Fruit fly (Drosophila melanogaster) whole organism, embryonic: ENCODE measurements around the gene CG14883.

ENCODE experiments used
- Asciz ChIP-seq: fragments of 200-800 bp; sonication (Bioruptor generic); optimal IDR thresholded peaks from 2 replicates; lab custom pipeline; 2017; ENCODE audit warnings: missing biosample characterization, mild to moderate bottlenecking, missing genetic modification characterization, missing genetic modification reagents
- CG10565 ChIP-seq: fragments of 200-800 bp; sonication (Bioruptor generic); optimal IDR thresholded peaks from 3 replicates; lab custom pipeline; 2016; ENCODE audit warnings: missing biosample characterization, mild to moderate bottlenecking, missing genetic modification characterization
- CG12391 ChIP-seq: fragments of 200-800 bp; sonication (Bioruptor generic); optimal IDR thresholded peaks from 3 replicates; lab custom pipeline; 2018; ENCODE audit warnings: missing biosample characterization, mild to moderate bottlenecking, missing genetic modification characterization, moderate library complexity
- CG13287 ChIP-seq: fragments of 200-800 bp; sonication (Bioruptor generic); IDR thresholded peaks from 2 replicates; pipeline ENCODE4 v1.3.6; 2022; ENCODE audit warnings: missing biosample characterization, missing genetic modification characterization; ENCODE audit not compliant: partially characterized antibody
- CG13894 ChIP-seq: fragments of 200-800 bp; sonication (Bioruptor generic); optimal IDR thresholded peaks from 3 replicates; lab custom pipeline; 2018; ENCODE audit warnings: missing biosample characterization, mild to moderate bottlenecking, missing genetic modification characterization, moderate library complexity
- CG1529 ChIP-seq: fragments of 200-800 bp; sonication (Bioruptor generic); optimal IDR thresholded peaks from 3 replicates; lab custom pipeline; 2018; ENCODE audit warnings: missing biosample characterization, missing genetic modification characterization
- CG17912 ChIP-seq: fragments of 200-800 bp; sonication (Bioruptor generic); optimal IDR thresholded peaks from 2 replicates; lab custom pipeline; 2018; ENCODE audit warnings: missing biosample characterization, mild to moderate bottlenecking, missing genetic modification characterization
- CG18764 ChIP-seq: fragments of 200-800 bp; sonication (Bioruptor generic); optimal IDR thresholded peaks from 3 replicates; lab custom pipeline; 2016; ENCODE audit warnings: missing biosample characterization, missing genetic modification characterization
- CG32532 ChIP-seq: fragments of 200-800 bp; sonication (Bioruptor generic); IDR thresholded peaks from 2 replicates; pipeline ENCODE4 v1.3.6; 2022; ENCODE audit warnings: missing biosample characterization, missing genetic modification characterization
- CG32767 ChIP-seq: fragments of 200-800 bp; sonication (Bioruptor generic); IDR thresholded peaks from 2 replicates; pipeline ENCODE4 v1.3.6; 2022; ENCODE audit warnings: missing biosample characterization, missing genetic modification characterization
- CG3838 ChIP-seq: fragments of 200-800 bp; sonication (Bioruptor generic); optimal IDR thresholded peaks from 3 replicates; lab custom pipeline; 2016; ENCODE audit warnings: missing biosample characterization, missing genetic modification characterization
- CG4328 ChIP-seq: fragments of 200-800 bp; sonication (Bioruptor generic); optimal IDR thresholded peaks from 3 replicates; lab custom pipeline; 2017; ENCODE audit warnings: missing biosample characterization, missing genetic modification reagents, missing genetic modification characterization
- CG6791 ChIP-seq: fragments of 200-800 bp; sonication (Bioruptor generic); IDR thresholded peaks from 3 replicates; pipeline ENCODE4 v1.3.6; 2022; ENCODE audit warnings: missing biosample characterization, missing genetic modification characterization; ENCODE audit not compliant: partially characterized antibody
- CG8478 ChIP-seq: fragments of >200 bp; optimal IDR thresholded peaks from 2 replicates; lab custom pipeline; 2018
- CkIIα-i1 ChIP-seq: fragments of 200-800 bp; sonication (Bioruptor generic); IDR thresholded peaks from 2 replicates; pipeline ENCODE4 v1.3.6; 2022; ENCODE audit warnings: missing biosample characterization, missing genetic modification characterization
- Deaf1 ChIP-seq: fragments of 200-800 bp; optimal IDR thresholded peaks from 3 replicates; lab custom pipeline; 2019; ENCODE audit warnings: missing biosample characterization, mild to moderate bottlenecking, missing genetic modification characterization, moderate library complexity
- Dp ChIP-seq: fragments of 200-800 bp; sonication (Bioruptor generic); optimal IDR thresholded peaks from 2 replicates; lab custom pipeline; 2018; ENCODE audit warnings: missing biosample characterization, mild to moderate bottlenecking, missing genetic modification characterization, moderate library complexity
- Dref ChIP-seq: fragments of 200-800 bp; sonication (Bioruptor generic); IDR thresholded peaks from 2 replicates; pipeline ENCODE4 v1.3.6; 2022; ENCODE audit warnings: missing biosample characterization, missing genetic modification characterization
- Ets65A ChIP-seq: fragments of 200-800 bp; sonication (Bioruptor generic); peaks from one replicate; lab custom pipeline; 2016; ENCODE audit warnings: missing biosample characterization, missing genetic modification characterization
- HHEX ChIP-seq: fragments of 200-800 bp; sonication (Bioruptor generic); optimal IDR thresholded peaks from 3 replicates; lab custom pipeline; 2017; ENCODE audit warnings: missing biosample characterization, mild to moderate bottlenecking, missing genetic modification characterization, missing genetic modification reagents
- HLH4C ChIP-seq: fragments of 200-800 bp; sonication (Bioruptor generic); IDR thresholded peaks from 3 replicates; pipeline ENCODE4 v1.3.6; 2022; ENCODE audit warnings: missing biosample characterization, missing genetic modification characterization; ENCODE audit not compliant: partially characterized antibody
- HLHmδ ChIP-seq: fragments of 200-800 bp; sonication (Bioruptor generic); optimal IDR thresholded peaks from 2 replicates; lab custom pipeline; 2018; ENCODE audit warnings: missing biosample characterization, mild to moderate bottlenecking, missing genetic modification characterization, moderate library complexity
- MBD-R2 ChIP-seq: fragments of 200-800 bp; sonication (Bioruptor generic); IDR thresholded peaks from 2 replicates; pipeline ENCODE4 v1.3.6; 2022; ENCODE audit warnings: missing biosample characterization, missing genetic modification characterization
- Max ChIP-seq: fragments of 200-800 bp; sonication (Bioruptor generic); optimal IDR thresholded peaks from 2 replicates; lab custom pipeline; 2016; ENCODE audit warnings: missing biosample characterization, mild to moderate bottlenecking, missing genetic modification characterization
- Med ChIP-seq: fragments of 200-800 bp; sonication (Bioruptor generic); peaks from one replicate; lab custom pipeline; 2016; ENCODE audit warnings: missing biosample characterization, missing genetic modification characterization, mild to moderate bottlenecking, inconsistent platforms, moderate library complexity
- Oaz ChIP-seq: fragments of 200-800 bp; sonication (Bioruptor generic); IDR thresholded peaks from 2 replicates; pipeline ENCODE4 v1.3.6; 2022; ENCODE audit warnings: missing biosample characterization, missing genetic modification characterization
- Oli ChIP-seq: fragments of 200-800 bp; sonication (Bioruptor generic); optimal IDR thresholded peaks from 2 replicates; lab custom pipeline; 2018; ENCODE audit warnings: missing biosample characterization, mild to moderate bottlenecking, missing genetic modification characterization, moderate library complexity
- Taf1 ChIP-seq: fragments of 200-800 bp; sonication (Bioruptor generic); IDR thresholded peaks from 2 replicates; pipeline ENCODE4 v1.3.6; 2022; ENCODE audit warnings: missing biosample characterization, missing genetic modification characterization
- Tbp ChIP-seq: fragments of >200 bp; optimal IDR thresholded peaks from 2 replicates; lab custom pipeline; 2018; ENCODE audit warnings: missing biosample characterization, missing genetic modification characterization
- ab ChIP-seq: fragments of 200-800 bp; sonication (Bioruptor generic); optimal IDR thresholded peaks from 2 replicates; lab custom pipeline; 2016; ENCODE audit warnings: missing biosample characterization, missing genetic modification characterization
- amos ChIP-seq: fragments of 200-800 bp; sonication (Bioruptor generic); IDR thresholded peaks from 2 replicates; pipeline ENCODE4 v1.3.6; 2022; ENCODE audit warnings: missing biosample characterization, missing genetic modification characterization; ENCODE audit not compliant: partially characterized antibody
- bab2 ChIP-seq: fragments of 200-800 bp; sonication (Bioruptor generic); optimal IDR thresholded peaks from 2 replicates; lab custom pipeline; 2016; ENCODE audit warnings: missing biosample characterization, missing genetic modification characterization
- bbx ChIP-seq: fragments of 200-800 bp; sonication (Bioruptor generic); IDR thresholded peaks from 2 replicates; pipeline ENCODE4 v1.3.6; 2022; ENCODE audit warnings: missing biosample characterization, missing genetic modification characterization; ENCODE audit not compliant: partially characterized antibody
- cato ChIP-seq: fragments of 200-800 bp; sonication (Bioruptor generic); optimal IDR thresholded peaks from 2 replicates; lab custom pipeline; 2016; ENCODE audit warnings: missing biosample characterization, missing genetic modification characterization, borderline replicate concordance
- crol ChIP-seq: fragments of 200-800 bp; sonication (Bioruptor generic); IDR thresholded peaks from 2 replicates; pipeline ENCODE4 v1.3.6; 2022; ENCODE audit warnings: missing biosample characterization, missing genetic modification characterization
- crp ChIP-seq, 2 experiments: fragments of 200-800 bp; sonication (Bioruptor generic); optimal IDR thresholded peaks; 2 replicates in 1 of 2; 3 replicates in 1 of 2; lab custom pipeline; 2017; ENCODE audit warnings: missing biosample characterization in 2 of 2, missing genetic modification characterization in 2 of 2, mild to moderate bottlenecking in 1 of 2, moderate library complexity in 1 of 2
- dm ChIP-seq: fragments of 200-800 bp; sonication (Bioruptor generic); optimal IDR thresholded peaks from 3 replicates; lab custom pipeline; 2016; ENCODE audit warnings: missing biosample characterization, missing genetic modification characterization
- gfzf ChIP-seq: fragments of 200-800 bp; sonication (Bioruptor generic); optimal IDR thresholded peaks from 2 replicates; lab custom pipeline; 2016; ENCODE audit warnings: missing biosample characterization, mild to moderate bottlenecking, missing genetic modification characterization, moderate library complexity
- gt ChIP-seq: fragments of 200-800 bp; sonication (Bioruptor generic); IDR thresholded peaks from 2 replicates; pipeline ENCODE4 v1.3.6; 2022; ENCODE audit warnings: missing biosample characterization, missing genetic modification characterization
- her ChIP-seq: fragments of 200-800 bp; sonication (Bioruptor generic); optimal IDR thresholded peaks from 2 replicates; lab custom pipeline; 2016; ENCODE audit warnings: missing biosample characterization, missing genetic modification characterization
- lov ChIP-seq, 2 experiments: fragments of 200-800 bp in 1 of 2; fragments of >200 bp in 1 of 2; sonication (Bioruptor generic) in 1 of 2; IDR thresholded peaks in 1 of 2; optimal IDR thresholded peaks in 1 of 2; 2 replicates in 1 of 2; 3 replicates in 1 of 2; pipeline versions ENCODE4 v1.3.6 to Lab custom; 2017 to 2022; ENCODE audit warnings: missing biosample characterization in 1 of 2, missing genetic modification characterization in 1 of 2
- org-1 ChIP-seq: fragments of 200-800 bp; sonication (Bioruptor generic); optimal IDR thresholded peaks from 2 replicates; lab custom pipeline; 2017; ENCODE audit warnings: missing biosample characterization, missing genetic modification characterization
- prd ChIP-seq, 3 experiments: fragments of >200 bp in 2 of 3; fragments of 200-800 bp in 1 of 3; sonication (Bioruptor generic) in 1 of 3; optimal IDR thresholded peaks in 2 of 3; IDR thresholded peaks in 1 of 3; 2 replicates in 2 of 3; 3 replicates in 1 of 3; pipeline versions ENCODE4 v1.3.6 to Lab custom; 2017 to 2022; ENCODE audit warnings: missing biosample characterization in 1 of 3, missing genetic modification characterization in 1 of 3
- pum ChIP-seq: fragments of 200-800 bp; sonication (Bioruptor generic); optimal IDR thresholded peaks from 2 replicates; lab custom pipeline; 2016; ENCODE audit warnings: missing biosample characterization, missing genetic modification characterization
- slbo ChIP-seq: fragments of 200-800 bp; sonication (Bioruptor generic); IDR thresholded peaks from 2 replicates; pipeline ENCODE4 v1.3.6; 2022; ENCODE audit warnings: missing biosample characterization, missing genetic modification characterization
- slou ChIP-seq: fragments of 200-800 bp; sonication (Bioruptor generic); optimal IDR thresholded peaks from 3 replicates; lab custom pipeline; 2016; ENCODE audit warnings: missing biosample characterization, missing genetic modification characterization
- twi ChIP-seq: fragments of 200-800 bp; optimal IDR thresholded peaks from 2 replicates; lab custom pipeline; 2019; ENCODE audit warnings: missing biosample characterization, mild to moderate bottlenecking, missing genetic modification characterization, moderate library complexity
- unpg ChIP-seq: fragments of 200-800 bp; sonication (Bioruptor generic); optimal IDR thresholded peaks from 3 replicates; lab custom pipeline; 2018; ENCODE audit warnings: missing biosample characterization, mild to moderate bottlenecking, missing genetic modification characterization, moderate library complexity
- wek ChIP-seq: fragments of 200-800 bp; sonication (Bioruptor generic); optimal IDR thresholded peaks from 3 replicates; lab custom pipeline; 2018; ENCODE audit warnings: missing biosample characterization, mild to moderate bottlenecking, missing genetic modification characterization, moderate library complexity
- z ChIP-seq: fragments of 200-800 bp; sonication (Bioruptor generic); IDR thresholded peaks from 3 replicates; pipeline ENCODE4 v1.3.6; 2022; ENCODE audit warnings: missing biosample characterization, missing genetic modification characterization
- zen2 ChIP-seq: fragments of 200-800 bp; sonication (Bioruptor generic); IDR thresholded peaks from 3 replicates; pipeline ENCODE4 v1.3.6; 2022; ENCODE audit warnings: missing biosample characterization, missing genetic modification characterization; ENCODE audit not compliant: partially characterized antibody

CG14883 gene

DNA sequence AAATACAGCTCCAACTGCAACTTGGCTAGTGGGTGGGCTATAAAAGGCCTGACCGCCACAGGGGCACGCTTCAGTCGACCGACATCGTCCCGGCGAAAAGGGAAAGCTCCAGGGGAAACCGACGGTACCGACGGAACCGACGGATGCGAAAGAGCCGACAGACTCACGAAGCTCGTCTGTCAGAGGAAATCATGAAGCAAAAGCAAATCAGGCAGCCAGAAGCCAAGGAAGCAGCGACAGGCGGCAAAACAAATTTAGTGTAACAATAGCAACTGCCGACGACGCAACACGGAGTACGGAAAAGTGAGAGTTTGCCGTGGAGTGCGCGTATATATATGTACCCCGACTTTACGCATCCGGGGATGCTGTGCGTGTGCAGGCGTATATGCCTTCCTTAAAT, 21.2 kb downstream of the CG14883 start, which contains the start of gene Gyc89Db:
Gene Gyc89Db (plus strand): TSS at position 78 of the 400 bp plus-strand sequence.
- TF ChIP-seq prd (optimal IDR thresholded peaks at IDR 0.05; lab: Kevin White, UChicago) (no peak), prd (GFP tag; IDR thresholded peaks at IDR 0.05; lab: Robert Waterston, UW) (no peak), bab2 (no peak), CG8478 (peak; percentile 8), crol (no peak), wek (GFP tag; lab: Kevin White, UChicago) (no peak), HLHmδ (GFP tag; lab: Kevin White, UChicago) (no peak), CG1529 (no peak), Asciz (GFP tag; lab: Kevin White, UChicago) (no peak), Ets65A (GFP tag; lab: Kevin White, UChicago) (peak; percentile 68), gt (GFP tag; lab: Robert Waterston, UW) (no peak), unpg (GFP tag; lab: Kevin White, UChicago) (no peak), Taf1 (GFP tag; lab: Robert Waterston, UW) (no peak), CG12391 (tag; lab: Kevin White, UChicago) (no peak), ab (GFP tag; lab: Kevin White, UChicago) (no peak), cato (no peak), CG17912 (GFP tag; lab: Kevin White, UChicago) (no peak), CG10565 (no peak), org-1 (GFP tag; lab: Kevin White, UChicago) (no peak), CG32532 (GFP tag; lab: Robert Waterston, UW) (no peak), slbo (GFP tag; lab: Robert Waterston, UW) (no peak), Dref (no peak), twi (tag; lab: Kevin White, UChicago) (no peak), Oli (tag; lab: Kevin White, UChicago) (no peak), Med (peak; percentile 37), CG32767 (GFP tag; lab: Robert Waterston, UW) (no peak), Max (GFP tag; lab: Kevin White, UChicago) (no peak), amos (GFP tag; lab: Robert Waterston, UW) (no peak), her (GFP tag; lab: Kevin White, UChicago) (no peak), CG13894 (peak; percentile 65), Deaf1 (peak; percentile 92), CkIIα-i1 (GFP tag; lab: Robert Waterston, UW) (no peak), MBD-R2 (no peak)

DNA sequence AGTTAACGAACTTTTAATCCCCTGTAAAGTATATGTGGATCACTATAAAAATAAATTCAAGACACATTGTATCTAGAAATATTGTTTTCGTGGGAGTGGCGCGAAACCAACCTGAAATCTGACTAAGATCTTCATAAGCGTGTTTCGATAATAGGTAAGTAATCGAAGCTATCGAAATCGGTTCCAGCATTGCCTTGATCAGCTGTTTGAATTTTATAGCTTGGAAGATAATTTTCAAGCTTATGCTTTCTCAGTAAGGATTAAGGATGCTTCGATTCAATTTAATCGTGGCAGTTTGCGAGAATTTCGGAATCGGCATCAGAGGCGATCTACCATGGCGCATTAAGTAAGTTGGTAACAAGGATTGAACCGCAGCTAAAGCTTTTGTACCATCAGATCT, 25.1 kb downstream of the CG14883 start, which contains the start of gene Dhfr:
Gene Dhfr (plus strand): TSS at position 173 of the 400 bp plus-strand sequence.
- TF ChIP-seq slou (GFP tag; lab: Kevin White, UChicago), result no peak
- TF ChIP-seq zen2 (GFP tag; lab: Robert Waterston, UW), result peak; percentile 57; the same call in 1 of the 3 replicates
- peak in 1 of 2 experiments; percentile 67 for TF ChIP-seq crp (GFP tag; optimal IDR thresholded peaks at IDR 0.05; lab: Kevin White, UChicago)
- peak; percentile 18; the same call in 1 of the 2 replicates for TF ChIP-seq bbx (GFP tag; lab: Robert Waterston, UW)
- TF ChIP-seq Tbp, result no peak
- no peak for TF ChIP-seq Dp (GFP tag; lab: Kevin White, UChicago)
- no peak for TF ChIP-seq lov (optimal IDR thresholded peaks at IDR 0.05; lab: Kevin White, UChicago)
- TF ChIP-seq lov (GFP tag; IDR thresholded peaks at IDR 0.05; lab: Robert Waterston, UW), result no peak
- no peak for TF ChIP-seq z (GFP tag; lab: Robert Waterston, UW)
- TF ChIP-seq MBD-R2, result peak; percentile 70; the same call in 1 of the 2 replicates
- no peak for TF ChIP-seq CG18764 (GFP tag; lab: Kevin White, UChicago)
- peak; percentile 55 for TF ChIP-seq CG13287 (GFP tag; lab: Robert Waterston, UW)
- peak; percentile 60; the same call in 2 of the 3 replicates for TF ChIP-seq HLH4C (GFP tag; lab: Robert Waterston, UW)
- TF ChIP-seq gfzf (GFP tag; lab: Kevin White, UChicago), result no peak
- peak; percentile 62 for TF ChIP-seq Dref
- TF ChIP-seq Oaz (GFP tag; lab: Robert Waterston, UW), result no peak
- no peak for TF ChIP-seq HHEX
- no peak for TF ChIP-seq CG3838
- TF ChIP-seq dm (GFP tag; lab: Kevin White, UChicago), result no peak
- no peak for TF ChIP-seq pum (GFP tag; lab: Kevin White, UChicago)
- TF ChIP-seq CG4328, result no peak
- TF ChIP-seq CG6791 (GFP tag; lab: Robert Waterston, UW), result peak; percentile 35; the same call in 1 of the 3 replicates
